Worm (Caenorhabditis elegans): ENCODE data around the gene Y52E8A.2.

Gene Y52E8A.2

ce11 chrII:4337731-4338130 lies 17.1 kb downstream of the Y52E8A.2 start:
- TF ChIP-seq nhr-28 (tag; optimal IDR thresholded peaks at IDR 0.05) (no peak), lsy-2 (tag; optimal IDR thresholded peaks at IDR 0.05) (no peak), zip-8 (tag; optimal IDR thresholded peaks at IDR 0.05) (no peak), cnd-1 (tag; optimal IDR thresholded peaks at IDR 0.05) (no peak), flh-1 (GFP tag; optimal IDR thresholded peaks at IDR 0.05) (no peak), lin-13 (tag; optimal IDR thresholded peaks at IDR 0.05) (no peak), nhr-2 (tag; optimal IDR thresholded peaks at IDR 0.05) (no peak), ham-2 (GFP tag; optimal IDR thresholded peaks at IDR 0.05) (no peak), unc-120 (tag; optimal IDR thresholded peaks at IDR 0.05; ENCODE audit: poor library complexity, severe bottlenecking) (no peak), blmp-1 (tag; optimal IDR thresholded peaks at IDR 0.05) (no peak), elt-3 (tag; optimal IDR thresholded peaks at IDR 0.05) (no peak), mls-2 (tag; optimal IDR thresholded peaks at IDR 0.05) (no peak), mab-5 (tag; optimal IDR thresholded peaks at IDR 0.05) (no peak), ceh-43 (GFP tag; optimal IDR thresholded peaks at IDR 0.05) (no peak), ceh-39 (tag; optimal IDR thresholded peaks at IDR 0.05) (no peak), snpc-4 (tag; optimal IDR thresholded peaks at IDR 0.05) (no peak), sptf-1 (tag; optimal IDR thresholded peaks at IDR 0.05) (no peak), nhr-237 (tag; optimal IDR thresholded peaks at IDR 0.05) (no peak), mep-1 (tag; optimal IDR thresholded peaks at IDR 0.05) (no peak), bed-3 (GFP tag; optimal IDR thresholded peaks at IDR 0.05) (no peak)

- TF ChIP-seq elt-3 (tag; optimal IDR thresholded peaks at IDR 0.05) (no peak), nhr-76 (tag; optimal IDR thresholded peaks at IDR 0.05) (no peak), ceh-39 (tag; optimal IDR thresholded peaks at IDR 0.05) (no peak), drap-1 (GFP tag; optimal IDR thresholded peaks at IDR 0.05) (no peak), hlh-1 (tag; optimal IDR thresholded peaks at IDR 0.05) (no peak), mab-5 (tag; optimal IDR thresholded peaks at IDR 0.05) (no peak), lsy-2 (tag; optimal IDR thresholded peaks at IDR 0.05) (no peak), mep-1 (tag; optimal IDR thresholded peaks at IDR 0.05) (no peak), tbx-8 (GFP tag; optimal IDR thresholded peaks at IDR 0.05) (no peak), zip-8 (tag; optimal IDR thresholded peaks at IDR 0.05) (no peak), blmp-1 (tag; optimal IDR thresholded peaks at IDR 0.05) (no peak)
These were observed 19.2 kb downstream of the Y52E8A.2 start, which contains the start of gene athp-2 for ce11 chrII:4339882-4340281. TSS of gene athp-2 (plus strand) at chrII:4340182.

ce11 chrII:4341484-4341883 lies 20.8 kb downstream of the Y52E8A.2 start:
- TF ChIP-seq snpc-4 (tag; optimal IDR thresholded peaks at IDR 0.05) (no peak), blmp-1 (tag; optimal IDR thresholded peaks at IDR 0.05) (no peak), ceh-83 (GFP tag; optimal IDR thresholded peaks at IDR 0.05) (no peak), pha-4 (tag; optimal IDR thresholded peaks at IDR 0.05) (no peak), elt-1 (tag; optimal IDR thresholded peaks at IDR 0.05; ENCODE audit: borderline replicate concordance, insufficient read depth) (no peak), cnd-1 (tag; optimal IDR thresholded peaks at IDR 0.05) (no peak), mep-1 (tag; optimal IDR thresholded peaks at IDR 0.05) (no peak)

- TF ChIP-seq zip-8 (tag; optimal IDR thresholded peaks at IDR 0.05): no peak
- TF ChIP-seq nhr-12 (tag; optimal IDR thresholded peaks at IDR 0.05): no peak
- TF ChIP-seq ceh-83 (GFP tag; optimal IDR thresholded peaks at IDR 0.05): no peak
- TF ChIP-seq nhr-76 (tag; optimal IDR thresholded peaks at IDR 0.05): no peak
- TF ChIP-seq tbx-8 (GFP tag; optimal IDR thresholded peaks at IDR 0.05): no peak
These were observed 23.7 kb downstream of the Y52E8A.2 start for ce11 chrII:4344317-4344716.

- TF ChIP-seq lin-32 (GFP tag; optimal IDR thresholded peaks at IDR 0.05) (no peak), tbx-8 (GFP tag; optimal IDR thresholded peaks at IDR 0.05) (no peak), cnd-1 (tag; optimal IDR thresholded peaks at IDR 0.05) (no peak), nhr-76 (tag; optimal IDR thresholded peaks at IDR 0.05) (no peak), ztf-11 (tag; optimal IDR thresholded peaks at IDR 0.05) (no peak), hlh-1 (tag; optimal IDR thresholded peaks at IDR 0.05) (no peak), elt-1 (tag; optimal IDR thresholded peaks at IDR 0.05; ENCODE audit: borderline replicate concordance, insufficient read depth) (no peak), ceh-39 (tag; optimal IDR thresholded peaks at IDR 0.05) (no peak), ceh-43 (GFP tag; optimal IDR thresholded peaks at IDR 0.05) (no peak), ces-1 (GFP tag; optimal IDR thresholded peaks at IDR 0.05) (no peak), pha-4 (tag; optimal IDR thresholded peaks at IDR 0.05) (no peak), mep-1 (tag; optimal IDR thresholded peaks at IDR 0.05) (no peak), flh-1 (GFP tag; optimal IDR thresholded peaks at IDR 0.05) (no peak), drap-1 (GFP tag; optimal IDR thresholded peaks at IDR 0.05) (no peak)
These were observed 30.3 kb downstream of the Y52E8A.2 start, which contains the start of gene H20J04.9 for ce11 chrII:4350888-4351287. TSS of gene H20J04.9 (plus strand) at chrII:4351188.
